Fruit fly (Drosophila melanogaster) whole organism, embryonic: ENCODE data around the gene CG34347.
A peak's percentile ranks its signal among the peaks of the same experiment; 100 is the strongest.

ENCODE experiments used
- ATbp ChIP-seq: fragments of 200-800 bp; sonication (Bioruptor generic); optimal IDR thresholded peaks from 2 replicates; lab custom pipeline; 2017; ENCODE audit warnings: missing biosample characterization, mild to moderate bottlenecking, missing genetic modification characterization, missing genetic modification reagents
- C15 ChIP-seq: fragments of 200-800 bp; sonication (Bioruptor generic); IDR thresholded peaks from 3 replicates; pipeline ENCODE4 v1.3.6; 2022; ENCODE audit warnings: missing biosample characterization, missing genetic modification characterization
- CG1024 ChIP-seq: fragments of 200-800 bp; sonication (Bioruptor generic); IDR thresholded peaks from 2 replicates; pipeline ENCODE4 v1.3.6; 2022; ENCODE audit warnings: missing biosample characterization, missing genetic modification characterization
- CG10565 ChIP-seq: fragments of 200-800 bp; sonication (Bioruptor generic); optimal IDR thresholded peaks from 3 replicates; lab custom pipeline; 2016; ENCODE audit warnings: missing biosample characterization, mild to moderate bottlenecking, missing genetic modification characterization
- CG11696 ChIP-seq: fragments of 200-800 bp; sonication (Bioruptor generic); IDR thresholded peaks from 2 replicates; pipeline ENCODE4 v1.3.6; 2022; ENCODE audit warnings: missing biosample characterization, missing genetic modification characterization
- CG1603 ChIP-seq: fragments of 200-800 bp; sonication (Bioruptor generic); optimal IDR thresholded peaks from 2 replicates; lab custom pipeline; 2019; ENCODE audit warnings: missing biosample characterization, mild to moderate bottlenecking, missing genetic modification characterization, moderate library complexity
- CG17829 ChIP-seq: fragments of 200-800 bp; optimal IDR thresholded peaks from 2 replicates; lab custom pipeline; 2019; ENCODE audit warnings: missing biosample characterization, mild to moderate bottlenecking, missing genetic modification characterization, moderate library complexity
- CG1792 ChIP-seq: fragments of 200-800 bp; sonication (Bioruptor generic); optimal IDR thresholded peaks from 2 replicates; lab custom pipeline; 2016; ENCODE audit warnings: missing biosample characterization, missing genetic modification characterization
- CG18764 ChIP-seq: fragments of 200-800 bp; sonication (Bioruptor generic); optimal IDR thresholded peaks from 3 replicates; lab custom pipeline; 2016; ENCODE audit warnings: missing biosample characterization, missing genetic modification characterization
- CG2678 ChIP-seq: fragments of 200-800 bp; sonication (Bioruptor generic); optimal IDR thresholded peaks from 3 replicates; lab custom pipeline; 2019; ENCODE audit warnings: missing biosample characterization, mild to moderate bottlenecking, missing genetic modification characterization, moderate library complexity
- CG3065 ChIP-seq: fragments of 200-800 bp; sonication (Bioruptor generic); optimal IDR thresholded peaks from 2 replicates; lab custom pipeline; 2016; ENCODE audit warnings: missing biosample characterization, missing genetic modification characterization
- CG3847 ChIP-seq: fragments of 200-800 bp; sonication (Bioruptor generic); IDR thresholded peaks from 2 replicates; pipeline ENCODE4 v1.3.6; 2022; ENCODE audit warnings: missing biosample characterization, missing genetic modification characterization
- CG4328 ChIP-seq: fragments of 200-800 bp; sonication (Bioruptor generic); optimal IDR thresholded peaks from 3 replicates; lab custom pipeline; 2017; ENCODE audit warnings: missing biosample characterization, missing genetic modification reagents, missing genetic modification characterization
- CG4854 ChIP-seq: fragments of 200-800 bp; sonication (Bioruptor generic); optimal IDR thresholded peaks from 2 replicates; lab custom pipeline; 2016; ENCODE audit warnings: missing biosample characterization, missing genetic modification characterization, inconsistent platforms
- CG7786 ChIP-seq: fragments of 200-800 bp; sonication (Bioruptor generic); optimal IDR thresholded peaks from 2 replicates; lab custom pipeline; 2016; ENCODE audit warnings: missing biosample characterization, missing genetic modification characterization
- CG9215 ChIP-seq: fragments of 200-800 bp; sonication (Bioruptor generic); IDR thresholded peaks from 2 replicates; pipeline ENCODE4 v1.3.6; 2022; ENCODE audit warnings: missing biosample characterization, missing genetic modification characterization
- Dip3 ChIP-seq: fragments of 200-800 bp; sonication (Bioruptor generic); optimal IDR thresholded peaks from 3 replicates; lab custom pipeline; 2016; ENCODE audit warnings: missing biosample characterization, missing genetic modification characterization
- Drgx ChIP-seq: fragments of 200-800 bp; sonication (Bioruptor generic); IDR thresholded peaks from 2 replicates; pipeline ENCODE4 v1.3.6; 2022; ENCODE audit warnings: missing biosample characterization, missing genetic modification characterization
- Fer1 ChIP-seq: fragments of 200-800 bp; sonication (Bioruptor generic); optimal IDR thresholded peaks from 2 replicates; lab custom pipeline; 2017; ENCODE audit warnings: missing biosample characterization, mild to moderate bottlenecking, missing genetic modification characterization
- Med ChIP-seq: fragments of 200-800 bp; sonication (Bioruptor generic); peaks from one replicate; lab custom pipeline; 2016; ENCODE audit warnings: missing biosample characterization, missing genetic modification characterization, mild to moderate bottlenecking, inconsistent platforms, moderate library complexity
- PHDP ChIP-seq: fragments of 200-800 bp; sonication (Bioruptor generic); optimal IDR thresholded peaks from 3 replicates; lab custom pipeline; 2018; ENCODE audit warnings: missing biosample characterization, mild to moderate bottlenecking, missing genetic modification characterization, moderate library complexity
- Poxn ChIP-seq: fragments of 200-800 bp; sonication (Bioruptor generic); IDR thresholded peaks from 2 replicates; pipeline ENCODE4 v1.3.6; 2022; ENCODE audit warnings: missing biosample characterization, missing genetic modification characterization
- ase ChIP-seq: fragments of 200-800 bp; sonication (Bioruptor generic); IDR thresholded peaks from 3 replicates; pipeline ENCODE4 v1.3.6; 2022; ENCODE audit warnings: missing biosample characterization, missing genetic modification characterization
- bsh ChIP-seq, 2 experiments: fragments of 200-800 bp; sonication (Bioruptor generic); optimal IDR thresholded peaks; 2 replicates each; lab custom pipeline; 2017 to 2018; ENCODE audit warnings: mild to moderate bottlenecking in 2 of 2, missing biosample characterization in 2 of 2, missing genetic modification characterization in 2 of 2, moderate library complexity in 1 of 2
- chinmo ChIP-seq: fragments of 200-800 bp; sonication (Bioruptor generic); IDR thresholded peaks from 4 replicates; pipeline ENCODE4 v1.3.6; 2022; ENCODE audit warnings: missing biosample characterization, missing genetic modification characterization; ENCODE audit not compliant: partially characterized antibody
- ind ChIP-seq: fragments of 200-800 bp; sonication (Bioruptor generic); optimal IDR thresholded peaks from 3 replicates; lab custom pipeline; 2016; ENCODE audit warnings: missing biosample characterization, missing genetic modification characterization
- kni ChIP-seq: fragments of 200-800 bp; sonication (Bioruptor generic); optimal IDR thresholded peaks from 3 replicates; lab custom pipeline; 2017; ENCODE audit warnings: mild to moderate bottlenecking, missing biosample characterization, missing genetic modification reagents, missing genetic modification characterization
- luna ChIP-seq: fragments of 200-800 bp; sonication (Bioruptor generic); optimal IDR thresholded peaks from 2 replicates; lab custom pipeline; 2016; ENCODE audit warnings: missing biosample characterization, missing genetic modification characterization
- nerfin-1 ChIP-seq: fragments of 200-800 bp; sonication (Bioruptor generic); optimal IDR thresholded peaks from 3 replicates; lab custom pipeline; 2019; ENCODE audit warnings: missing biosample characterization, mild to moderate bottlenecking, missing genetic modification characterization, moderate library complexity
- nerfin-2 ChIP-seq: fragments of 200-800 bp; sonication (Bioruptor generic); IDR thresholded peaks from 2 replicates; pipeline ENCODE4 v1.3.6; 2022; ENCODE audit warnings: missing biosample characterization, missing genetic modification characterization; ENCODE audit not compliant: partially characterized antibody
- oc ChIP-seq: fragments of 200-800 bp; sonication (Bioruptor generic); optimal IDR thresholded peaks from 2 replicates; lab custom pipeline; 2018; ENCODE audit warnings: missing biosample characterization, mild to moderate bottlenecking, missing genetic modification characterization, moderate library complexity
- pan ChIP-seq, 4 experiments: fragments of >200 bp in 3 of 4; fragments of 200-800 bp in 1 of 4; sonication (Bioruptor generic) in 1 of 4; optimal IDR thresholded peaks in 3 of 4; IDR thresholded peaks in 1 of 4; 2 replicates each; pipeline versions ENCODE4 v1.3.6 to Lab custom; 2017 to 2022; ENCODE audit warnings: missing biosample characterization in 2 of 4, missing genetic modification characterization in 2 of 4, mixed read lengths in 1 of 4
- prd ChIP-seq, 3 experiments: fragments of >200 bp in 2 of 3; fragments of 200-800 bp in 1 of 3; sonication (Bioruptor generic) in 1 of 3; optimal IDR thresholded peaks in 2 of 3; IDR thresholded peaks in 1 of 3; 2 replicates in 2 of 3; 3 replicates in 1 of 3; pipeline versions ENCODE4 v1.3.6 to Lab custom; 2017 to 2022; ENCODE audit warnings: missing biosample characterization in 1 of 3, missing genetic modification characterization in 1 of 3
- sens ChIP-seq: fragments of 200-800 bp; sonication (Bioruptor generic); peaks from one replicate; lab custom pipeline; 2016; ENCODE audit warnings: missing biosample characterization, missing genetic modification characterization
- tap ChIP-seq: fragments of 200-800 bp; optimal IDR thresholded peaks from 3 replicates; lab custom pipeline; 2019; ENCODE audit warnings: missing biosample characterization, mild to moderate bottlenecking, missing genetic modification characterization, moderate library complexity
- tup ChIP-seq: fragments of 200-800 bp; sonication (Bioruptor generic); optimal IDR thresholded peaks from 2 replicates; lab custom pipeline; 2016; ENCODE audit warnings: missing biosample characterization, mild to moderate bottlenecking, missing genetic modification characterization, moderate library complexity

The CG34347 gene

DNA sequence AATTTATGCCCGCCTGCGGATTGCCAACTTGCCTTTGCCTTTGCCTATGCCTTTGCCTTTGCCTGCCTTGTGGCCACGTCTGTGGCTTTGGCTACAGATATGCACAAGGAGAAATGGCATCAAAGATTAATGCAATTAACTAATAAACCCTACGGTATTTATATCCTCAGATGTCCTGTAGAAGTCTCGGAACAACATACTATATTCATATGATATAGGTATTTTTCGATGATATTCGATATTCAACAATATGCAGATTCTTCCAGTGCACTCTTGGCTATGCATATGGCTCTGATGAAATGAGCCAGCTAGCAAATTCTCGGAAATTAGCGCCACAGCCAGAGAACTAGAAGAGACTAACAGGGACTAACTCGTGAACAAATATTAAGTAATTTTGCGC lies 25.3 kb downstream of the CG34347 start (continued):
- TF ChIP-seq CG1792 (GFP tag; lab: Kevin White, UChicago) (no peak), CG4854 (no peak), CG9215 (no peak), prd (optimal IDR thresholded peaks at IDR 0.05; lab: Kevin White, UChicago) (no peak), prd (GFP tag; IDR thresholded peaks at IDR 0.05; lab: Robert Waterston, UW) (no peak), kni (GFP tag; lab: Kevin White, UChicago) (no peak), ATbp (GFP tag; lab: Kevin White, UChicago) (no peak), ase (GFP tag; lab: Robert Waterston, UW) (no peak), sens (GFP tag; lab: Kevin White, UChicago) (peak; percentile 23), Drgx (GFP tag; lab: Robert Waterston, UW) (peak; percentile 80), CG11696 (GFP tag; lab: Robert Waterston, UW) (no peak), Fer1 (GFP tag; lab: Kevin White, UChicago) (no peak), luna (GFP tag; lab: Kevin White, UChicago) (no peak), C15 (no peak), CG4328 (GFP tag; lab: Kevin White, UChicago) (no peak), CG3065 (GFP tag; lab: Kevin White, UChicago) (no peak), bsh (GFP tag; optimal IDR thresholded peaks at IDR 0.05; lab: Kevin White, UChicago) (peak in 1 of 2 experiments; percentile 74), ind (GFP tag; lab: Kevin White, UChicago) (no peak), CG17829 (tag; lab: Kevin White, UChicago) (no peak), nerfin-1 (tag; lab: Kevin White, UChicago) (no peak), Poxn (GFP tag; lab: Robert Waterston, UW) (no peak), CG3847 (GFP tag; lab: Robert Waterston, UW) (no peak), tap (tag; lab: Kevin White, UChicago) (no peak), nerfin-2 (GFP tag; lab: Robert Waterston, UW) (no peak), CG1024 (GFP tag; lab: Robert Waterston, UW) (no peak), CG2678 (tag; lab: Kevin White, UChicago) (no peak), pan (optimal IDR thresholded peaks at IDR 0.05; lab: Kevin White, UChicago) (no peak), pan (GFP tag; optimal IDR thresholded peaks at IDR 0.05 in 1 of 2, IDR thresholded peaks at IDR 0.05 in 1 of 2) (no peak), CG1603 (tag; lab: Kevin White, UChicago) (no peak), Dip3 (GFP tag; lab: Kevin White, UChicago) (no peak)

DNA sequence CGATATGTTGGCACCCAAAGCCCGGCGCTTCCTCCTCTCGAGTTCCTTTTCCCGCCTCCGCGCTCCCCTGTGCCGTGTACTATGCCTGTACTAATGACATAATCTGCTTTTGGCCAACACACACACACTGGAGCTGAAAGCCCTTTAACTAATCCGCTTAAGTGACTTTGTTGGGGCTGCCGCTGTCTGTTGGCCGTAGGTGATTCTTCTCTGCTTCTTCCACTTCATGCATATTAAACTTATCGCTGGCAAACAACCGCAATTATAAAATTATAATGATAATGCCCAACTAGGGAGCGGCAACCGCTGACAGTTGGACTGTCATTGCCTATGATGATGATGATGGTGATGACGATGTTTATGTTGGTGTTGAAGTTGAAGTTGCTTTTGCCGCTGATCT lies 28.9 kb downstream of the CG34347 start:
- TF ChIP-seq Med (peak; percentile 20), oc (tag; lab: Kevin White, UChicago) (peak; percentile 91), CG18764 (GFP tag; lab: Kevin White, UChicago) (no peak), chinmo (0 out of 4 replicates have a peak, but pooled peaks have one; percentile 28)
- TF ChIP-seq, all 482 proteins: peak for 3

DNA sequence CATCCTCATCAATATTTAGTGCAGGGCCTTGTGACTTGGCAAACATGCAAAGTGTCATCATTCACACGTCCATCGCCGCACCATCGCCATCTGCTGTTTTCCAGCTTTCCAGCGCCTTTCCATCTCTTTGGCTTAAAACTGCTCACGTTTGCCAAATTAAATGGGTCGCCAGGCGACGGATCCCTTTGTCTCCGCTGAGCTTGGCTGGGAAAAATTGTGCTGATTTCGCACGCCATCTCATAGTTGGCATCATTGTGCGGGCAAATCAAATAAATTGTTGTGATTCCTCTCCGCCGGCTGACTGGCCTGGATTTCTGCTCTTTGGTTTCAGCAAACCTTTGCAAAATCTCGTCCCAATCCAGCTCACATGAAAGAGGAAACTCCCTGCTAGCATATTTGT lies 29.8 kb downstream of the CG34347 start:
- TF ChIP-seq tup (GFP tag; lab: Kevin White, UChicago) (no peak), CG10565 (GFP tag; lab: Kevin White, UChicago) (no peak), PHDP (no peak), CG7786 (no peak)
